Worm (Caenorhabditis elegans): Measurements from ENCODE around the gene T24E12.11.

ce11 chrII:3757499-3757898 lies 21.9 kb downstream of the T24E12.11 start, which contains the start of gene srx-111:
- TF ChIP-seq ceh-82 (tag; optimal IDR thresholded peaks at IDR 0.05) (no peak), pha-4 (tag; optimal IDR thresholded peaks at IDR 0.05) (no peak), nhr-237 (tag; optimal IDR thresholded peaks at IDR 0.05) (no peak), nfya-1 (tag; optimal IDR thresholded peaks at IDR 0.05; ENCODE audit: insufficient read depth) (no peak), elt-2 (tag; optimal IDR thresholded peaks at IDR 0.05) (no peak), R02D3.7 (tag; optimal IDR thresholded peaks at IDR 0.05) (no peak), fos-1 (tag; optimal IDR thresholded peaks at IDR 0.05) (no peak), nhr-28 (tag; optimal IDR thresholded peaks at IDR 0.05) (no peak), snpc-4 (tag; optimal IDR thresholded peaks at IDR 0.05) (no peak), nhr-76 (tag; optimal IDR thresholded peaks at IDR 0.05) (no peak), ama-1 (optimal IDR thresholded peaks at IDR 0.05) (no peak), nhr-77 (tag; optimal IDR thresholded peaks at IDR 0.05) (no peak), aly-2 (tag; optimal IDR thresholded peaks at IDR 0.05) (no peak)

Measured in whole organism, L3 larva.